Worm (Caenorhabditis elegans) whole organism, L4 larva: ENCODE results near the gene F27E5.3.

Experiments used
- T20F7.1 ChIP-seq: fragments of 200-800 bp; sonication (Bioruptor generic); optimal IDR thresholded peaks from 2 replicates; lab custom pipeline; 2018; ENCODE audit warnings: mild to moderate bottlenecking, missing genetic modification characterization, missing compliant biosample characterization
- ceh-28 ChIP-seq: fragments of 150-350 bp; optimal IDR thresholded peaks from 2 replicates; lab custom pipeline; 2014; ENCODE audit warnings: missing biosample characterization, missing genetic modification reagents, missing genetic modification characterization
- dpl-1 ChIP-seq: fragments of 150-350 bp; optimal IDR thresholded peaks from 2 replicates; lab custom pipeline; 2014; ENCODE audit warnings: missing biosample characterization, missing genetic modification reagents, missing genetic modification characterization
- fos-1 ChIP-seq: fragments of 150-350 bp; optimal IDR thresholded peaks from 2 replicates; lab custom pipeline; 2014; ENCODE audit warnings: missing biosample characterization, missing genetic modification characterization
- gei-8 ChIP-seq: fragments of 200-800 bp; sonication (Bioruptor generic); optimal IDR thresholded peaks from 2 replicates; lab custom pipeline; 2018; ENCODE audit warnings: mild to moderate bottlenecking, missing genetic modification characterization, missing compliant biosample characterization
- jun-1 ChIP-seq: fragments of 150-350 bp; optimal IDR thresholded peaks from 2 replicates; lab custom pipeline; 2014; ENCODE audit warnings: missing biosample characterization, missing genetic modification reagents, missing genetic modification characterization
- lin-15B ChIP-seq: fragments of 150-350 bp; sonication (generic microtip); optimal IDR thresholded peaks from 3 replicates; lab custom pipeline; 2014; ENCODE audit warnings: missing biosample characterization, missing genetic modification characterization
- mdt-29 ChIP-seq: fragments of 200-800 bp; sonication (Bioruptor generic); IDR thresholded peaks from 2 replicates; pipeline ENCODE4 v1.3.6; 2022; ENCODE audit warnings: missing genetic modification reagents, missing genetic modification characterization, missing compliant biosample characterization
- nhr-237 ChIP-seq: sonication (generic microtip); optimal IDR thresholded peaks from 2 replicates; lab custom pipeline; 2017; ENCODE audit warnings: missing biosample characterization, missing genetic modification characterization
- nhr-6 ChIP-seq: fragments of 150-350 bp; optimal IDR thresholded peaks from 2 replicates; lab custom pipeline; 2014; ENCODE audit warnings: missing biosample characterization, missing genetic modification characterization
- nhr-76 ChIP-seq: fragments of 150-350 bp; optimal IDR thresholded peaks from 2 replicates; lab custom pipeline; 2014; ENCODE audit warnings: missing biosample characterization, missing genetic modification characterization
- pha-4 ChIP-seq, 2 experiments: fragments of 150-350 bp in 1 of 2; fragments of 200-800 bp in 1 of 2; sonication (Bioruptor generic) in 1 of 2; IDR thresholded peaks in 1 of 2; optimal IDR thresholded peaks in 1 of 2; 2 replicates each; pipeline versions ENCODE4 v1.3.6 to Lab custom; 2014 to 2022; ENCODE audit warnings: missing genetic modification characterization in 2 of 2, missing genetic modification reagents in 2 of 2, missing biosample characterization in 1 of 2, missing compliant biosample characterization in 1 of 2
- skn-1 ChIP-seq: fragments of 150-350 bp; optimal IDR thresholded peaks from 2 replicates; lab custom pipeline; 2014; ENCODE audit warnings: missing biosample characterization, missing genetic modification characterization
- unc-62 ChIP-seq, 3 experiments: fragments of 150-350 bp in 1 of 3; sonication (generic microtip); optimal IDR thresholded peaks in 2 of 3; peaks in 1 of 3; 1 replicate in 1 of 3; 2 replicates in 2 of 3; lab custom pipeline; 2014 to 2017; ENCODE audit warnings: missing biosample characterization in 3 of 3, missing genetic modification characterization in 3 of 3, missing genetic modification reagents in 3 of 3, missing genotype in 1 of 3

DNA sequence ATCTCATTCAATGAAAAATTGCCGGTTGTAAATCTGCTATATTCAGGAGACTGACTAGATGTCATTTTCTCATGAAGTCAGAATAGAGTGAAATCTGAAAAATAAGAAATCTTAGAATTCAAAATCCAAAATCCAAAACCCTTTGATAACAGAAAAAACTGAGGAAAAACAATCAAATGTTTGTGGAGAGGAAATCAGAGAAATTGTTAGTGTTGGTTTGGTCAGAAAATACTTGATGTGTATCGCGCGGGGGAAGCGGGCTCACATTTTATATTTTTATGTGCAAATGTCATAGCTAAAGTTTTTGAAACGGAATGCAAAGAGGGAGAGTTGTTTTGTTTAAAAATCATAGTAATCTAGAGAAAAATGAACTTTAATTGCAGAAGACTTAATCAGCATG is 12.2 kb downstream of the F27E5.3 start, which contains the start of gene F27E5.5:
- TF ChIP-seq gei-8 (GFP tag; lab: Kevin White, UChicago) = no peak
- TF ChIP-seq skn-1 = no peak
- no peak for TF ChIP-seq fos-1 (tag; lab: Kevin White, UChicago)
- no peak for TF ChIP-seq pha-4 (GFP tag; IDR thresholded peaks at IDR 0.05; lab: Robert Waterston, UW)
- no peak for TF ChIP-seq pha-4 (tag; optimal IDR thresholded peaks at IDR 0.05; lab: Kevin White, UChicago)
- no peak for TF ChIP-seq ceh-28 (tag; lab: Kevin White, UChicago)
- no peak for TF ChIP-seq nhr-237
- no peak for TF ChIP-seq nhr-6 (tag; lab: Kevin White, UChicago)
- no peak for TF ChIP-seq T20F7.1 (GFP tag; lab: Kevin White, UChicago)
- TF ChIP-seq dpl-1 (GFP tag; lab: Kevin White, UChicago) = no peak
- no peak for TF ChIP-seq nhr-76
- TF ChIP-seq mdt-29 (GFP tag; lab: Robert Waterston, UW) = no peak
- TF ChIP-seq lin-15B = no peak
- no peak for TF ChIP-seq jun-1 (tag; lab: Kevin White, UChicago)
- TF ChIP-seq unc-62 (GFP tag; optimal IDR thresholded peaks at IDR 0.05 in 1 of 2; lab: Kevin White, UChicago) = no peak
- no peak for TF ChIP-seq unc-62 (tag; optimal IDR thresholded peaks at IDR 0.05; lab: Kevin White, UChicago)
